Worm (Caenorhabditis elegans) whole organism, L4 larva: ENCODE results near the gene K09C6.2.
"Not testable (repeated sequence)": the region's sequence is repeated elsewhere in the genome, so short reads cannot be mapped to it uniquely, and the experiment has no call there.

ENCODE experiments used
- F37D6.2 ChIP-seq: sonication (generic microtip); optimal IDR thresholded peaks from 2 replicates; lab custom pipeline; 2016; ENCODE audit warnings: mild to moderate bottlenecking, missing genetic modification characterization, missing compliant biosample characterization
- F49E8.2 ChIP-seq: sonication (generic microtip); optimal IDR thresholded peaks from 2 replicates; lab custom pipeline; 2016; ENCODE audit warnings: missing compliant biosample characterization, mild to moderate bottlenecking, missing genetic modification characterization, borderline replicate concordance
- T20F7.1 ChIP-seq: fragments of 200-800 bp; sonication (Bioruptor generic); optimal IDR thresholded peaks from 2 replicates; lab custom pipeline; 2018; ENCODE audit warnings: mild to moderate bottlenecking, missing genetic modification characterization, missing compliant biosample characterization
- Y105C5A.15 ChIP-seq: fragments of 200-800 bp; sonication (Bioruptor generic); IDR thresholded peaks from 2 replicates; pipeline ENCODE4 v1.3.6; 2022; ENCODE audit warnings: missing genetic modification characterization, missing compliant biosample characterization
- Y48G9A.11 ChIP-seq: fragments of 200-800 bp; sonication (Bioruptor generic); IDR thresholded peaks from 2 replicates; pipeline ENCODE4 v1.3.6; 2022; ENCODE audit warnings: missing genetic modification reagents, missing genetic modification characterization, missing compliant biosample characterization
- Y5F2A.4 ChIP-seq: fragments of 200-800 bp; sonication (Bioruptor generic); optimal IDR thresholded peaks from 2 replicates; lab custom pipeline; 2018; ENCODE audit warnings: mild to moderate bottlenecking, missing genetic modification characterization, missing compliant biosample characterization
- Y75B8A.6 ChIP-seq: fragments of 200-800 bp; sonication (Bioruptor generic); IDR thresholded peaks from 2 replicates; pipeline ENCODE4 v1.3.6; 2022; ENCODE audit warnings: missing genetic modification reagents, missing genetic modification characterization, missing compliant biosample characterization
- arid-1 ChIP-seq: fragments of 200-800 bp; sonication (Bioruptor generic); conservative IDR thresholded peaks from 2 replicates; pipeline ENCODE4 v1.3.6; 2022; ENCODE audit warnings: missing genetic modification reagents, missing genetic modification characterization, missing compliant biosample characterization
- ceh-28 ChIP-seq: fragments of 150-350 bp; optimal IDR thresholded peaks from 2 replicates; lab custom pipeline; 2014; ENCODE audit warnings: missing biosample characterization, missing genetic modification reagents, missing genetic modification characterization
- ceh-44 ChIP-seq: fragments of 200-800 bp; sonication (Bioruptor generic); IDR thresholded peaks from 2 replicates; pipeline ENCODE4 v1.3.6; 2022; ENCODE audit warnings: missing genetic modification reagents, missing genetic modification characterization, missing compliant biosample characterization
- cey-2 ChIP-seq: sonication (generic microtip); optimal IDR thresholded peaks from 3 replicates; lab custom pipeline; 2017; ENCODE audit warnings: missing genetic modification characterization, mild to moderate bottlenecking, missing compliant biosample characterization, antibody characterized with exemption, borderline replicate concordance; ENCODE audit not compliant: insufficient read depth
- ctbp-1 ChIP-seq: fragments of 200-800 bp; sonication (Bioruptor generic); IDR thresholded peaks from 2 replicates; pipeline ENCODE4 v1.3.6; 2022; ENCODE audit warnings: missing genetic modification reagents, missing genetic modification characterization, missing compliant biosample characterization
- daf-12 ChIP-seq: fragments of 150-350 bp; optimal IDR thresholded peaks from 2 replicates; lab custom pipeline; 2014; ENCODE audit warnings: missing biosample characterization, missing genetic modification reagents, missing genetic modification characterization
- daf-16 ChIP-seq, 3 experiments: sonication (generic microtip); optimal IDR thresholded peaks; 2 replicates each; lab custom pipeline; 2016 to 2017; ENCODE audit warnings: missing genetic modification characterization in 3 of 3, missing genetic modification reagents in 3 of 3, mild to moderate bottlenecking in 2 of 3, missing compliant biosample characterization in 2 of 3, missing biosample characterization in 1 of 3, moderate library complexity in 1 of 3
- dmd-8 ChIP-seq: fragments of 200-800 bp; sonication (Bioruptor generic); IDR thresholded peaks from 2 replicates; pipeline ENCODE4 v1.3.6; 2022; ENCODE audit warnings: missing genetic modification characterization, missing compliant biosample characterization
- fkh-10 ChIP-seq: fragments of 150-350 bp; optimal IDR thresholded peaks from 2 replicates; lab custom pipeline; 2014; ENCODE audit warnings: missing biosample characterization, missing genetic modification reagents, missing genetic modification characterization
- hif-1 ChIP-seq, 2 experiments: sonication (generic microtip); optimal IDR thresholded peaks; 2 replicates each; lab custom pipeline; 2016 to 2017; ENCODE audit warnings: missing compliant biosample characterization in 2 of 2, missing genetic modification characterization in 2 of 2, missing genetic modification reagents in 2 of 2, missing genotype in 2 of 2, mild to moderate bottlenecking in 1 of 2
- hlh-11 ChIP-seq: fragments of 200-800 bp; sonication (Bioruptor generic); optimal IDR thresholded peaks from 2 replicates; lab custom pipeline; 2018; ENCODE audit warnings: mild to moderate bottlenecking, missing genetic modification characterization, missing compliant biosample characterization
- lin-1 ChIP-seq: fragments of 200-800 bp; sonication (Bioruptor generic); IDR thresholded peaks from 2 replicates; pipeline ENCODE4 v1.3.6; 2022; ENCODE audit warnings: missing genetic modification reagents, missing genetic modification characterization, missing compliant biosample characterization
- lin-15B ChIP-seq: fragments of 150-350 bp; sonication (generic microtip); optimal IDR thresholded peaks from 3 replicates; lab custom pipeline; 2014; ENCODE audit warnings: missing biosample characterization, missing genetic modification characterization
- lir-3 ChIP-seq: sonication (generic microtip); optimal IDR thresholded peaks from 2 replicates; lab custom pipeline; 2016; ENCODE audit warnings: mild to moderate bottlenecking, missing genetic modification characterization, missing compliant biosample characterization
- lsy-2 ChIP-seq, 2 experiments: fragments of 150-350 bp in 1 of 2; sonication (generic microtip) in 1 of 2; optimal IDR thresholded peaks; 2 replicates each; lab custom pipeline; 2014 to 2017; ENCODE audit warnings: missing biosample characterization in 2 of 2, missing genetic modification characterization in 2 of 2
- mdt-29 ChIP-seq: fragments of 200-800 bp; sonication (Bioruptor generic); IDR thresholded peaks from 2 replicates; pipeline ENCODE4 v1.3.6; 2022; ENCODE audit warnings: missing genetic modification reagents, missing genetic modification characterization, missing compliant biosample characterization
- mxl-3 ChIP-seq: fragments of 200-800 bp; sonication (Bioruptor generic); optimal IDR thresholded peaks from 2 replicates; lab custom pipeline; 2018; ENCODE audit warnings: mild to moderate bottlenecking, missing genetic modification characterization, missing compliant biosample characterization
- nhr-10 ChIP-seq: fragments of 150-350 bp; optimal IDR thresholded peaks from 2 replicates; lab custom pipeline; 2014; ENCODE audit warnings: missing biosample characterization, missing genetic modification characterization
- nhr-102 ChIP-seq: sonication (generic microtip); optimal IDR thresholded peaks from 2 replicates; lab custom pipeline; 2016; ENCODE audit warnings: mild to moderate bottlenecking, missing genetic modification characterization, moderate library complexity, missing compliant biosample characterization
- nhr-28 ChIP-seq: fragments of 150-350 bp; optimal IDR thresholded peaks from 2 replicates; lab custom pipeline; 2014; ENCODE audit warnings: missing biosample characterization, missing genetic modification characterization
- php-3 ChIP-seq: fragments of 200-800 bp; sonication (Bioruptor generic); IDR thresholded peaks from 2 replicates; pipeline ENCODE4 v1.3.6; 2022; ENCODE audit warnings: missing genetic modification reagents, missing genetic modification characterization, missing compliant biosample characterization
- pqm-1 ChIP-seq: sonication (generic microtip); optimal IDR thresholded peaks from 2 replicates; lab custom pipeline; 2017; ENCODE audit warnings: missing biosample characterization, missing genetic modification characterization
- rbr-2 ChIP-seq: sonication (generic microtip); optimal IDR thresholded peaks from 2 replicates; lab custom pipeline; 2016; ENCODE audit warnings: missing genotype, missing genetic modification characterization, missing compliant biosample characterization
- saeg-2 ChIP-seq: fragments of 200-800 bp; sonication (Bioruptor generic); IDR thresholded peaks from 2 replicates; pipeline ENCODE4 v1.3.6; 2022; ENCODE audit warnings: missing genetic modification reagents, missing genetic modification characterization, missing compliant biosample characterization
- snpc-4 ChIP-seq: fragments of 150-350 bp; optimal IDR thresholded peaks from 2 replicates; lab custom pipeline; 2014; ENCODE audit warnings: missing biosample characterization, missing genetic modification characterization
- spr-1 ChIP-seq: sonication (generic microtip); optimal IDR thresholded peaks from 2 replicates; lab custom pipeline; 2016; ENCODE audit warnings: mild to moderate bottlenecking, missing genetic modification characterization, missing compliant biosample characterization
- tag-97 ChIP-seq: fragments of 200-800 bp; sonication (Bioruptor generic); IDR thresholded peaks from 2 replicates; pipeline ENCODE4 v1.3.6; 2022; ENCODE audit warnings: missing genetic modification characterization, missing compliant biosample characterization
- unc-130 ChIP-seq: sonication (generic microtip); optimal IDR thresholded peaks from 2 replicates; lab custom pipeline; 2016; ENCODE audit warnings: missing genetic modification reagents, missing genetic modification characterization, missing compliant biosample characterization
- unc-39 ChIP-seq: sonication (generic microtip); optimal IDR thresholded peaks from 2 replicates; lab custom pipeline; 2017; ENCODE audit warnings: missing biosample characterization, missing genetic modification characterization
- unc-62 ChIP-seq, 3 experiments: fragments of 150-350 bp in 1 of 3; sonication (generic microtip); optimal IDR thresholded peaks in 2 of 3; peaks in 1 of 3; 1 replicate in 1 of 3; 2 replicates in 2 of 3; lab custom pipeline; 2014 to 2017; ENCODE audit warnings: missing biosample characterization in 3 of 3, missing genetic modification characterization in 3 of 3, missing genetic modification reagents in 3 of 3, missing genotype in 1 of 3
- zag-1 ChIP-seq: fragments of 150-350 bp; optimal IDR thresholded peaks from 2 replicates; lab custom pipeline; 2014; ENCODE audit warnings: missing biosample characterization, missing genetic modification characterization
- zfp-3 ChIP-seq: fragments of 200-800 bp; sonication (Bioruptor generic); conservative IDR thresholded peaks from 2 replicates; pipeline ENCODE4 v1.3.6; 2022; ENCODE audit warnings: missing genetic modification reagents, missing genetic modification characterization, missing compliant biosample characterization
- ztf-11 ChIP-seq: fragments of 150-350 bp; optimal IDR thresholded peaks from 2 replicates; lab custom pipeline; 2014; ENCODE audit warnings: missing biosample characterization, missing genetic modification characterization
- ztf-7 ChIP-seq: fragments of 150-350 bp; optimal IDR thresholded peaks from 2 replicates; lab custom pipeline; 2014; ENCODE audit warnings: missing biosample characterization, missing genetic modification characterization

The K09C6.2 gene

ce11 chrV:814716-815115 is 41.9 kb upstream of the K09C6.2 start, which contains the start of gene R13D11.3:
TSS of gene R13D11.3 (plus strand) at chrV:815016.
- TF ChIP-seq unc-130 (no peak), nhr-102 (tag; lab: Kevin White, UChicago) (no peak), T20F7.1 (GFP tag; lab: Kevin White, UChicago) (no peak), ztf-7 (tag; lab: Kevin White, UChicago) (no peak), spr-1 (tag; lab: Kevin White, UChicago) (no peak), Y105C5A.15 (no peak), ctbp-1 (GFP tag; lab: Robert Waterston, UW) (no peak), Y75B8A.6 (GFP tag; lab: Robert Waterston, UW) (no peak)

ce11 chrV:817182-817581 is 39.5 kb upstream of the K09C6.2 start, which contains the start of gene R13D11.1:
TSS of gene R13D11.1 (plus strand) at chrV:817482.
- no peak for TF ChIP-seq F49E8.2 (tag; lab: Kevin White, UChicago)
- no peak for TF ChIP-seq Y5F2A.4
- no peak for TF ChIP-seq pqm-1 (tag; lab: Kevin White, UChicago)
- no peak for TF ChIP-seq ztf-7 (tag; lab: Kevin White, UChicago)
- no peak for TF ChIP-seq tag-97 (GFP tag; lab: Robert Waterston, UW)
- TF ChIP-seq zfp-3 (GFP tag; lab: Robert Waterston, UW), result no peak
- no peak for TF ChIP-seq lin-15B (tag; lab: Kevin White, UChicago)
- no peak for TF ChIP-seq daf-12 (tag; lab: Kevin White, UChicago)
- TF ChIP-seq ceh-44, result no peak
- no peak for TF ChIP-seq mdt-29
- no peak for TF ChIP-seq hlh-11
- TF ChIP-seq saeg-2, result no peak
- TF ChIP-seq unc-130, result no peak
- TF ChIP-seq nhr-28, result no peak
- no peak for TF ChIP-seq snpc-4
- no peak for TF ChIP-seq ceh-28 (tag; lab: Kevin White, UChicago)
- no peak for TF ChIP-seq fkh-10 (GFP tag; lab: Kevin White, UChicago)
- no peak for TF ChIP-seq ztf-11
- no peak for TF ChIP-seq spr-1 (tag; lab: Kevin White, UChicago)

- peak in 1 of 2 experiments; percentile 30 for TF ChIP-seq unc-62 (GFP tag; optimal IDR thresholded peaks at IDR 0.05 in 1 of 2; lab: Kevin White, UChicago)
- not testable (repeated sequence) for TF ChIP-seq unc-62 (tag; optimal IDR thresholded peaks at IDR 0.05; lab: Kevin White, UChicago)
These were observed 36.0 kb upstream of the K09C6.2 start, which contains the start of gene srx-32 for ce11 chrV:820629-821028. TSS of gene srx-32 (minus strand) at chrV:820729.

- not testable (repeated sequence) for TF ChIP-seq F37D6.2 (tag; lab: Kevin White, UChicago); lin-1 (GFP tag; lab: Robert Waterston, UW); nhr-102 (tag; lab: Kevin White, UChicago)
These were observed 33.7 kb upstream of the K09C6.2 start, which contains the start of gene srx-31 for ce11 chrV:822922-823321. TSS of gene srx-31 (minus strand) at chrV:823022.

ce11 chrV:826097-826496 is 30.6 kb upstream of the K09C6.2 start, which contains the start of gene F41H8.2:
TSS of gene F41H8.2 (plus strand) at chrV:826397.
- no peak for TF ChIP-seq arid-1 (GFP tag; lab: Robert Waterston, UW)
- no peak for TF ChIP-seq F37D6.2 (tag; lab: Kevin White, UChicago)
- TF ChIP-seq nhr-10 (tag; lab: Kevin White, UChicago), result no peak
- no peak for TF ChIP-seq cey-2 (tag; lab: Kevin White, UChicago)
- no peak for TF ChIP-seq dmd-8 (GFP tag; lab: Robert Waterston, UW)
- TF ChIP-seq mxl-3 (GFP tag; lab: Kevin White, UChicago), result no peak
- TF ChIP-seq lsy-2 (tag; optimal IDR thresholded peaks at IDR 0.05; lab: Kevin White, UChicago), result no peak
- no peak for TF ChIP-seq zag-1 (tag; lab: Kevin White, UChicago)
- TF ChIP-seq lir-3 (tag; lab: Kevin White, UChicago), result no peak
- no peak for TF ChIP-seq php-3
- no peak for TF ChIP-seq unc-39 (tag; lab: Kevin White, UChicago)
- TF ChIP-seq T20F7.1 (GFP tag; lab: Kevin White, UChicago), result no peak
- no peak for TF ChIP-seq rbr-2 (tag; lab: Kevin White, UChicago)
- TF ChIP-seq Y48G9A.11, result no peak
- no peak for TF ChIP-seq fkh-10 (GFP tag; lab: Kevin White, UChicago)
- TF ChIP-seq ceh-28 (tag; lab: Kevin White, UChicago), result no peak
- TF ChIP-seq hif-1 (tag; optimal IDR thresholded peaks at IDR 0.05; lab: Kevin White, UChicago), result no peak
- TF ChIP-seq mdt-29, result no peak
- no peak for TF ChIP-seq daf-16 (GFP tag; optimal IDR thresholded peaks at IDR 0.05; lab: Kevin White, UChicago)
- no peak for TF ChIP-seq daf-16 (tag; optimal IDR thresholded peaks at IDR 0.05; lab: Kevin White, UChicago)
